Fruit fly (Drosophila melanogaster): ENCODE results near the gene CG10958.

DNA sequence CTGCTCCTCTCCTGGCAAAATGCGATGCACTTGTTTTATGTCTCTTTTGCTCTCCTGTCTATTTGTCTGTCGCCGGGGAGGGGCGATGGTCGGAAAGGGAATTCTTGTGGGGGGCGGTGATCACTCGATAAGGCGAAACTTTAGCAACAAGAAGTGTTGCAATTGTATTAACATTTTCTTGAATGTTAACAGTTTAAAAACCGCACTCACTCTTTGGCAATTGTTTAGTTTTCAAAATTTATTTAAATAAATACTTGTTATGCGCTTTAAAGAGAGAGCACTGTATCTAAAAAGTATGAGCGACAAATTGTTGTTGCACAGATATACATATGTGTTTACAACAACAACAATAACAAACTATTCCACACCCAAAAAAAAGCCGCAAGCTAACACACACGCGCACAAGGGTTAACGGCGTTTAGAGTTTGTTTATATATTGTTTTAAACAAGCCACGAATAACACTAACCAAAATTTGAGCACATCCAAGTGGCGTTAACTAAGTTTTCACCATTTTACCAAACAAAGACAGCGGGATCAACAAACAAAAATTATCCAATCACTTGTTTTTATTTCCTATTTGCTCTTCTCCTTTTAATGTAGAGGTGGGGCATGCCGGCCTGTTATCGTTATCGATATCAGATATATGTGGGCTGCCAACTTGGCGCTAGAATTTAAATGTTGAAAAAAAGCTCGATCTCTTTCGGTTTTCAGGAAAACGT is 30.4 kb upstream of the CG10958 start, which contains the start of gene CG2258:
- TF ChIP-seq CG8478 (optimal IDR thresholded peaks at IDR 0.05), result no peak
- TF ChIP-seq CTCF (optimal IDR thresholded peaks at IDR 0.05), result no peak

Data from S2 (cell line).